Fruit fly (Drosophila melanogaster) S2 (cell line): ENCODE data around the gene CG18095.

Experiments
- CG8478 ChIP-seq: fragments of >200 bp; optimal IDR thresholded peaks from 2 replicates; lab custom pipeline; 2018
- CTCF ChIP-seq, 2 experiments: fragments of >200 bp; optimal IDR thresholded peaks; 2 replicates each; lab custom pipeline; 2018

- no peak for TF ChIP-seq CG8478 (lab: Kevin White, UChicago)
- no peak for TF ChIP-seq CTCF (optimal IDR thresholded peaks at IDR 0.05; lab: Kevin White, UChicago)
Observed at dm6 chr2L:13979826-13980225, 51.5 kb downstream of the CG18095 start, which contains the start of gene NimC2.
